Worm (Caenorhabditis elegans) whole organism, mixed stage, embryonic: ENCODE data around the gene nspc-14.

Experiments used
- M03D4.4 ChIP-seq: sonication (generic microtip); optimal IDR thresholded peaks from 2 replicates; lab custom pipeline; 2017; ENCODE audit warnings: mild to moderate bottlenecking, missing genetic modification characterization, missing compliant biosample characterization
- bed-3 ChIP-seq: fragments of 200-800 bp; sonication (Bioruptor generic); optimal IDR thresholded peaks from 3 replicates; lab custom pipeline; 2018; ENCODE audit warnings: mild to moderate bottlenecking, missing genetic modification characterization, moderate library complexity, missing compliant biosample characterization
- ceh-39 ChIP-seq: fragments of 150-350 bp; optimal IDR thresholded peaks from 2 replicates; lab custom pipeline; 2014; ENCODE audit warnings: missing biosample characterization, missing genetic modification characterization
- ceh-43 ChIP-seq: fragments of 200-800 bp; sonication (Bioruptor generic); optimal IDR thresholded peaks from 2 replicates; lab custom pipeline; 2018; ENCODE audit warnings: mild to moderate bottlenecking, missing genetic modification characterization, moderate library complexity, missing compliant biosample characterization
- ceh-83 ChIP-seq: fragments of 200-800 bp; sonication (Bioruptor generic); optimal IDR thresholded peaks from 2 replicates; lab custom pipeline; 2018; ENCODE audit warnings: mild to moderate bottlenecking, missing genetic modification characterization, missing compliant biosample characterization
- ces-1 ChIP-seq: fragments of 150-350 bp; optimal IDR thresholded peaks from 2 replicates; lab custom pipeline; 2014; ENCODE audit warnings: missing biosample characterization, missing genetic modification reagents, missing genetic modification characterization
- cnd-1 ChIP-seq: fragments of 200-800 bp; sonication (Bioruptor generic); optimal IDR thresholded peaks from 2 replicates; lab custom pipeline; 2018; ENCODE audit warnings: mild to moderate bottlenecking, missing genetic modification characterization, missing compliant biosample characterization
- drap-1 ChIP-seq: fragments of 200-800 bp; sonication (Bioruptor generic); optimal IDR thresholded peaks from 3 replicates; lab custom pipeline; 2018; ENCODE audit warnings: mild to moderate bottlenecking, missing genetic modification characterization, missing compliant biosample characterization
- flh-1 ChIP-seq: fragments of 200-800 bp; sonication (Bioruptor generic); optimal IDR thresholded peaks from 2 replicates; lab custom pipeline; 2018; ENCODE audit warnings: mild to moderate bottlenecking, missing genetic modification characterization, moderate library complexity, missing compliant biosample characterization
- ham-2 ChIP-seq: fragments of 200-800 bp; sonication (Bioruptor generic); optimal IDR thresholded peaks from 2 replicates; lab custom pipeline; 2018; ENCODE audit warnings: mild to moderate bottlenecking, missing genetic modification characterization, missing compliant biosample characterization
- hlh-1 ChIP-seq: fragments of 150-350 bp; optimal IDR thresholded peaks from 2 replicates; lab custom pipeline; 2014; ENCODE audit warnings: missing biosample characterization, missing genetic modification reagents, missing genetic modification characterization
- lin-13 ChIP-seq: fragments of 150-350 bp; optimal IDR thresholded peaks from 2 replicates; lab custom pipeline; 2014; ENCODE audit warnings: missing biosample characterization, missing genetic modification characterization
- lin-32 ChIP-seq: fragments of 200-800 bp; sonication (Bioruptor generic); optimal IDR thresholded peaks from 2 replicates; lab custom pipeline; 2018; ENCODE audit warnings: mild to moderate bottlenecking, missing genetic modification characterization, missing compliant biosample characterization
- lsy-2 ChIP-seq: fragments of 150-350 bp; optimal IDR thresholded peaks from 2 replicates; lab custom pipeline; 2014; ENCODE audit warnings: missing biosample characterization, missing genetic modification characterization
- mab-5 ChIP-seq: fragments of 150-350 bp; optimal IDR thresholded peaks from 2 replicates; lab custom pipeline; 2014; ENCODE audit warnings: missing biosample characterization, missing genetic modification characterization
- mep-1 ChIP-seq: fragments of 150-350 bp; optimal IDR thresholded peaks from 2 replicates; lab custom pipeline; 2017; ENCODE audit warnings: missing biosample characterization, missing genetic modification reagents, missing genetic modification characterization, inconsistent platforms
- mls-2 ChIP-seq: sonication (generic microtip); optimal IDR thresholded peaks from 2 replicates; lab custom pipeline; 2016; ENCODE audit warnings: mild to moderate bottlenecking, missing genetic modification characterization, moderate library complexity, missing compliant biosample characterization
- nhr-12 ChIP-seq: fragments of 150-350 bp; optimal IDR thresholded peaks from 2 replicates; lab custom pipeline; 2014; ENCODE audit warnings: missing biosample characterization, missing genetic modification characterization
- nhr-2 ChIP-seq: fragments of 150-350 bp; optimal IDR thresholded peaks from 2 replicates; lab custom pipeline; 2014; ENCODE audit warnings: missing biosample characterization, missing genetic modification characterization
- nhr-237 ChIP-seq: fragments of 150-350 bp; optimal IDR thresholded peaks from 2 replicates; lab custom pipeline; 2014; ENCODE audit warnings: missing biosample characterization, missing genetic modification characterization
- nhr-28 ChIP-seq: fragments of 150-350 bp; optimal IDR thresholded peaks from 2 replicates; lab custom pipeline; 2014; ENCODE audit warnings: missing biosample characterization, missing genetic modification characterization
- pha-4 ChIP-seq: fragments of 150-350 bp; optimal IDR thresholded peaks from 2 replicates; lab custom pipeline; 2018; ENCODE audit warnings: missing biosample characterization, missing genetic modification reagents, missing genetic modification characterization
- sem-2 ChIP-seq: fragments of 200-800 bp; sonication (Bioruptor generic); optimal IDR thresholded peaks from 2 replicates; lab custom pipeline; 2018; ENCODE audit warnings: mild to moderate bottlenecking, missing genetic modification characterization, missing compliant biosample characterization
- sptf-1 ChIP-seq: sonication (generic microtip); optimal IDR thresholded peaks from 2 replicates; lab custom pipeline; 2017; ENCODE audit warnings: mild to moderate bottlenecking, missing genetic modification characterization, moderate library complexity, missing compliant biosample characterization
- tbx-8 ChIP-seq: fragments of 200-800 bp; sonication (Bioruptor generic); optimal IDR thresholded peaks from 2 replicates; lab custom pipeline; 2018; ENCODE audit warnings: mild to moderate bottlenecking, missing genetic modification characterization, moderate library complexity, missing compliant biosample characterization
- unc-120 ChIP-seq: sonication (generic microtip); optimal IDR thresholded peaks from 2 replicates; lab custom pipeline; 2017; ENCODE audit warnings: missing genetic modification characterization, missing compliant biosample characterization; ENCODE audit not compliant: poor library complexity, severe bottlenecking
- unc-39 ChIP-seq: fragments of 150-350 bp; optimal IDR thresholded peaks from 2 replicates; lab custom pipeline; 2014; ENCODE audit warnings: missing biosample characterization, missing genetic modification characterization
- unc-62 ChIP-seq: fragments of 150-350 bp; optimal IDR thresholded peaks from 2 replicates; lab custom pipeline; 2014; ENCODE audit warnings: missing biosample characterization, missing genetic modification reagents, missing genetic modification characterization
- zip-8 ChIP-seq: fragments of 150-350 bp; optimal IDR thresholded peaks from 2 replicates; lab custom pipeline; 2014; ENCODE audit warnings: missing biosample characterization, missing genetic modification characterization
- ztf-11 ChIP-seq: fragments of 150-350 bp; optimal IDR thresholded peaks from 2 replicates; lab custom pipeline; 2014; ENCODE audit warnings: missing biosample characterization, missing genetic modification characterization

nspc-14 gene

DNA sequence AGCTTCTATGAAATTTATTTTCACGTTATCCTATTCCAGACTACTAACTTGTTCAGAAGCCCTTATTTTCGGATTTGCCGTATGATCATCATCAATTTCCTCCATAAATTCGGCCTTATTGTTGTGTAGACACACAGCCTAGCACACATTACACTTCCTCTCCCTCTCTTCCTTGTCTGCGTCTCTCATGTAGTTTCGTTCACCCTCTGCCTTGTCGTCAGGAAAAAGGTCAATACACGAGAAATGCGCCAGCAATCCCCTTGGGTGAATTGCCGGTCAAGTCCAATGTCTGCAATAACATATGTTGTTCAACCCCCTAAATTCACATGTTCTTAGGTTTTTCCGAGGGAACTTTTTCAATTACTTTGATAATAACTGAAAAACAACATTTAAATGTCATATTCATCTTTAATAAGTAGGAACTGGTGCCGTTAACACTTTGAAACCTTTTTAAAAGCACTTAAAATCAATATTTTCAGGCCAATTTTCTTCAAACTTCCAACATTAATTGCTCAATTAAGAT lies 35.0 kb upstream of the nspc-14 start, which contains the start of gene F17E5.2:
TSS of gene F17E5.2 (plus strand) at position 473 of the 523 bp plus-strand sequence.
- peak; percentile 66 for TF ChIP-seq lsy-2 (tag; lab: Kevin White, UChicago)
- no peak for TF ChIP-seq bed-3 (GFP tag; lab: Kevin White, UChicago)
- TF ChIP-seq ces-1 (GFP tag; lab: Kevin White, UChicago) = peak; percentile 48
- TF ChIP-seq drap-1 (GFP tag; lab: Kevin White, UChicago) = no peak
- peak; percentile 66 for TF ChIP-seq mls-2 (tag; lab: Kevin White, UChicago)
- peak; percentile 90 for TF ChIP-seq lin-13 (tag; lab: Kevin White, UChicago)
- TF ChIP-seq M03D4.4 = peak; percentile 38
- peak; percentile 67 for TF ChIP-seq unc-120 (tag; lab: Kevin White, UChicago)
- no peak for TF ChIP-seq nhr-12
- TF ChIP-seq mab-5 (tag; lab: Kevin White, UChicago) = peak; percentile 24
- peak; percentile 47 for TF ChIP-seq ham-2 (GFP tag; lab: Kevin White, UChicago)
- TF ChIP-seq nhr-2 (tag; lab: Kevin White, UChicago) = peak; percentile 69
- peak; percentile 85 for TF ChIP-seq nhr-237 (tag; lab: Kevin White, UChicago)
- TF ChIP-seq lin-32 = peak; percentile 70
- TF ChIP-seq mep-1 (tag; lab: Kevin White, UChicago) = peak; percentile 93
- peak; percentile 96 for TF ChIP-seq pha-4 (tag; lab: Kevin White, UChicago)
- peak; percentile 83 for TF ChIP-seq hlh-1 (tag; lab: Kevin White, UChicago)
- TF ChIP-seq cnd-1 (tag; lab: Kevin White, UChicago) = peak; percentile 47
- peak; percentile 76 for TF ChIP-seq unc-62 (GFP tag; lab: Kevin White, UChicago)
- TF ChIP-seq ceh-43 (GFP tag; lab: Kevin White, UChicago) = no peak

DNA sequence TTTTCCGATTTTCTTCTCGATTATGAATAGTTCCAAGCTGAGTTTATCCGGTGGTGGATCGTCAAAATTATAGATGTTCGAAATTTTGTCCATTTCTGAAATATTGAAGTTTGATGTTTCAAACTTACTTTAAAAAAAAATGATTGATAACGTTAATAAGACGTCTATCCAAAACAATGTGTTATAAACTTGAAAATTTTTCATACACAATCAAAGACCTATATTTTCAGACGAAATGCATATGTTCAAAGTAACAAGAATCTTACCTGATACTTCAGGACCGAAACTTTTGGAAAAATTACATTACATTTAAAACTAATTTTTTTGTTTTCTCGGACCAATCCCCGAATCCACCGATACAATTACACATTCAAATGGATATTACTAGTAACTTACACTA lies 32.5 kb upstream of the nspc-14 start, which contains the start of gene nekl-3:
TSS of gene nekl-3 (minus strand) at position 101 of the 400 bp plus-strand sequence.
- TF ChIP-seq sptf-1 (tag; lab: Kevin White, UChicago) (no peak), ceh-39 (tag; lab: Kevin White, UChicago) (no peak), lin-13 (tag; lab: Kevin White, UChicago) (no peak), pha-4 (tag; lab: Kevin White, UChicago) (no peak), ces-1 (GFP tag; lab: Kevin White, UChicago) (no peak), bed-3 (GFP tag; lab: Kevin White, UChicago) (no peak), sem-2 (no peak), mep-1 (tag; lab: Kevin White, UChicago) (no peak), ceh-83 (GFP tag; lab: Kevin White, UChicago) (no peak), ceh-43 (GFP tag; lab: Kevin White, UChicago) (no peak)

ce11 chrX:12378293-12378692 lies 19.4 kb upstream of the nspc-14 start, which contains the start of gene glb-13:
Gene glb-13, minus strand, starts transcription at chrX:12378393.
- no peak for TF ChIP-seq tbx-8 (GFP tag; lab: Kevin White, UChicago)
- TF ChIP-seq sptf-1 (tag; lab: Kevin White, UChicago) = no peak
- no peak for TF ChIP-seq ham-2 (GFP tag; lab: Kevin White, UChicago)
- no peak for TF ChIP-seq nhr-237 (tag; lab: Kevin White, UChicago)
- no peak for TF ChIP-seq ceh-43 (GFP tag; lab: Kevin White, UChicago)
- TF ChIP-seq mls-2 (tag; lab: Kevin White, UChicago) = no peak
- TF ChIP-seq mep-1 (tag; lab: Kevin White, UChicago) = no peak
- TF ChIP-seq sem-2 = no peak
- no peak for TF ChIP-seq M03D4.4
- TF ChIP-seq, all 35 proteins: peak for 0

DNA sequence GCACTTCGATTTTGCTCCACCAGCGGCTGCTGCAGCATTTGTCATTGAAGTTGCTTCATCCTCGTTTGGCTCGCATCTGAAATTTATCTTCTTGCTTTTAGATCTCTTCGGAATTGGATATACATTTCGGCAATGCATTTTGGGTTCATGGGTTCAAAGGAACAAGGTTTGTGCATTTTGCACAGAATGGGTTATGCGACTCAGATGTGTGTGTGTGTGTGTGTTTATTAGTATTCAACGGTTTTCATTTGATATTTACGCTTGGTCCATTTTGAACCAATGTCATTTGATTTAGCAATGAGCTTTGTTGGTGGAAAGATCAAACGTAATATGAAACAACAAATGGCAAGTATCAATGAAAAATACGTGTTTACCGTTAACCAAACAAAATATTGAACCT lies 16.9 kb upstream of the nspc-14 start:
- no peak for TF ChIP-seq nhr-28
- no peak for TF ChIP-seq lin-13 (tag; lab: Kevin White, UChicago)
- TF ChIP-seq unc-39 = no peak
- TF ChIP-seq ceh-39 (tag; lab: Kevin White, UChicago) = no peak
- TF ChIP-seq nhr-237 (tag; lab: Kevin White, UChicago) = no peak
- no peak for TF ChIP-seq ham-2 (GFP tag; lab: Kevin White, UChicago)
- TF ChIP-seq ztf-11 (tag; lab: Kevin White, UChicago) = no peak
- no peak for TF ChIP-seq unc-120 (tag; lab: Kevin White, UChicago)
- TF ChIP-seq pha-4 (tag; lab: Kevin White, UChicago) = no peak
- TF ChIP-seq flh-1 (GFP tag; lab: Kevin White, UChicago) = no peak
- TF ChIP-seq zip-8 (tag; lab: Kevin White, UChicago) = no peak
- TF ChIP-seq unc-62 (GFP tag; lab: Kevin White, UChicago) = no peak
- TF ChIP-seq sem-2 = no peak
- TF ChIP-seq drap-1 (GFP tag; lab: Kevin White, UChicago) = no peak
- no peak for TF ChIP-seq ces-1 (GFP tag; lab: Kevin White, UChicago)
- TF ChIP-seq nhr-2 (tag; lab: Kevin White, UChicago) = no peak
